Worm (Caenorhabditis elegans) whole organism, L4 larva: Measurements from ENCODE around the gene npr-30.

Source experiments
- Y48G9A.11 ChIP-seq: fragments of 200-800 bp; sonication (Bioruptor generic); IDR thresholded peaks from 2 replicates; pipeline ENCODE4 v1.3.6; 2022; ENCODE audit warnings: missing genetic modification reagents, missing genetic modification characterization, missing compliant biosample characterization
- aha-1 ChIP-seq: fragments of 150-350 bp; peaks from one replicate; lab custom pipeline; 2014; ENCODE audit warnings: missing biosample characterization, missing genetic modification characterization
- nhr-6 ChIP-seq: fragments of 150-350 bp; optimal IDR thresholded peaks from 2 replicates; lab custom pipeline; 2014; ENCODE audit warnings: missing biosample characterization, missing genetic modification characterization
- pha-4 ChIP-seq, 2 experiments: fragments of 150-350 bp in 1 of 2; fragments of 200-800 bp in 1 of 2; sonication (Bioruptor generic) in 1 of 2; IDR thresholded peaks in 1 of 2; optimal IDR thresholded peaks in 1 of 2; 2 replicates each; pipeline versions ENCODE4 v1.3.6 to Lab custom; 2014 to 2022; ENCODE audit warnings: missing genetic modification characterization in 2 of 2, missing genetic modification reagents in 2 of 2, missing biosample characterization in 1 of 2, missing compliant biosample characterization in 1 of 2

DNA sequence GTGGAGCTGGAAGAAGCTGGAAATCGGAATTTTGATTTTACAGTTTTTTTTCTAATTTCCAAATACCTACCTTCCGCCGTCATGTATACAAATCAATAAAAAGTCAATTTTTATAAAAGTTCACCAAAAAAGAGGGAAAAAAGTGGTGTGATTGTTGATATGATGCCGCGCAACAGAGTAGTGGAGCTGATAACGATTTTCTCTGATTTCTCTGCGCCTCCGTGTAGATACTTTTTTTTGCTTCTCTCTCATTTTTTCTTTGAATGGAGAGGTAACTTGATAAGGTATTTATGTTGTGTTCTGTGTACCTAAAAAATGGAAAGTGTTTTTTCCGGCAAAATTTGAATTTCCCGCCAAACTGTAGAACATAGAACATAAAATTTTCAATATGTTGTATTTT lies 11.6 kb downstream of the npr-30 start, which contains the start of gene nhr-80:
- TF ChIP-seq Y48G9A.11 (no peak), nhr-6 (tag; lab: Kevin White, UChicago) (no peak), pha-4 (GFP tag; IDR thresholded peaks at IDR 0.05; lab: Robert Waterston, UW) (no peak), pha-4 (tag; optimal IDR thresholded peaks at IDR 0.05; lab: Kevin White, UChicago) (no peak), aha-1 (tag; lab: Kevin White, UChicago) (no peak)
